Fruit fly (Drosophila melanogaster) whole organism: ENCODE results near the gene vrs.

Experiments used
- CG8478 ChIP-seq: fragments of >200 bp; optimal IDR thresholded peaks from 2 replicates; lab custom pipeline; 2018; ENCODE audit warnings: inconsistent platforms
- Dll ChIP-seq: fragments of >200 bp; optimal IDR thresholded peaks from 2 replicates; lab custom pipeline; 2017
- EcR ChIP-seq, 2 experiments: fragments of >200 bp; optimal IDR thresholded peaks; 2 replicates each; lab custom pipeline; 2017; ENCODE audit warnings: missing biosample characterization in 2 of 2, missing genetic modification characterization in 2 of 2, missing genetic modification reagents in 2 of 2
- pan ChIP-seq: fragments of >200 bp; optimal IDR thresholded peaks from 2 replicates; lab custom pipeline; 2017
- psq ChIP-seq: fragments of >200 bp; optimal IDR thresholded peaks from 2 replicates; lab custom pipeline; 2017
- usp ChIP-seq: fragments of >200 bp; optimal IDR thresholded peaks from 2 replicates; lab custom pipeline; 2017; ENCODE audit warnings: missing biosample characterization, missing genetic modification characterization, mixed read lengths

vrs gene

DNA sequence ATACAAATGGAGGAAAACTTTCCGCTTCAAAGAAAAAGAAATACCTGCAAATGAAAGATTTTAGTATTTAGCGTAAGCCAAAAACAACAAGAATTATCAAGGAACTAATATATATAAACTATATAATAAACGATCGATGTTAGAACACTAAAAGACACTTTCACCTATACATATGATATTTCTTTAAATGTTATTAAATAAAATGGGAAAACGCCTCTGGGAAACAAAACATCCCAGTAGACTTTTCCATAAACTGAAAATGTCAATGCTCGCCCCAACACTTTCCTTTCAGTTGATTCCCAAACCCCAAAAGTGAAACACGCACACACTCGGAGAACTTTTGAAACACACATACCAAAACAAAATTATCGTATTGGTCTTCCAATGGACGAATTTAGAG is at the start of gene vrs:
Gene vrs (plus strand): TSS at position 301 of the 400 bp plus-strand sequence.
- TF ChIP-seq pan, result no peak

DNA sequence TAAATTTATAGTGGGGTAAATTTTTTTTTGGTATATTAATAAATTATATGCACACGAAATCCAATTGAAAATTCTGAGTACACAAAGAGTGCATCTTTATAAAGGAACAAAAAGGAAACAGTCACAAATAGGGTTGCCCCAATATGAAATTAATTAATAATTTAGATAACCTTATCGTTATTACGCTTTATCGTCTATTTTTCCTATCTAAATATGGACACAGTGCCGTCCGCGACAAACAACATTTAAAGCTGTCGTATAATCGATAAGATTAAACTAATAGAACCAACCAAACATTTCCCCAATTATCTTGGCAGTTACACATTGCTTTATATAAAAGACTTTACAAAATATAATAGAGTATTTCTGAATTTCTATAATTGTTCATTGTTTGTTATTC is 49.4 kb upstream of the vrs start:
- TF ChIP-seq psq (lab: Kevin White, UChicago) (no peak), CG8478 (no peak), pan (no peak), usp (GFP tag; lab: Kevin White, UChicago) (no peak), Dll (lab: Kevin White, UChicago) (no peak), EcR (GFP tag; optimal IDR thresholded peaks at IDR 0.05; lab: Kevin White, UChicago) (no peak)

DNA sequence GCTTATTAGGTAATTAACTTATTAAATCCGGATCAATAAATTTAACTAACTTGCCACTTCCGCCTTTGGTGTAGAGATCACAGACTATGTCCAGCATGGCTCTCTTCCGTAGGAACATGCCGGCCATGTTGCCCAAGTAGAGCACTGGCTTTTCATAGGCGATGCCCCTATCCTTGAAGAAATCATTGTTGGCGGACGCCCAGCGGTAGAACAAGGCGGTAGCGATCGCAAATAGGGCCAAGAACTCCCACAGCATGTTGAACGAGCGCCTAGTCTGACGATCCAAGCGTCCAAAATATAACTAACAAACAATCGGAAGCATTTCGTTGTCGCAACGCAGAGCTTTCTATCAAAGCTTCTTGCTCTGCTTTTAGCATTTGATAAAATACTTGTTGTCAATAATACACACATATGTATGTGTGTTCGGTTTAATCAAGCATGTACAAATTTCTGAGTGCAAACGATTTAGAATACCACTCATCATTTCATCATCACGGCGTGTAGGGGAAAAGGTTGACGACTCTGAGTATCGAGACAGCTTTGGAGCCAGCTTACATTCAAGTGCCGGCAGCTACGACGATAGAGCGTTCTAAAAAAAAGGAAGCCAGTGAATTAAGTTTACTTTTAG is 48.7 kb upstream of the vrs start, which contains the start of gene Cyp9f3:
Gene Cyp9f3 (minus strand): TSS at position 310 of the 628 bp plus-strand sequence.
- TF ChIP-seq psq (lab: Kevin White, UChicago) (no peak), Dll (lab: Kevin White, UChicago) (no peak), EcR (GFP tag; optimal IDR thresholded peaks at IDR 0.05; lab: Kevin White, UChicago) (no peak), pan (no peak), usp (GFP tag; lab: Kevin White, UChicago) (no peak), CG8478 (no peak)

DNA sequence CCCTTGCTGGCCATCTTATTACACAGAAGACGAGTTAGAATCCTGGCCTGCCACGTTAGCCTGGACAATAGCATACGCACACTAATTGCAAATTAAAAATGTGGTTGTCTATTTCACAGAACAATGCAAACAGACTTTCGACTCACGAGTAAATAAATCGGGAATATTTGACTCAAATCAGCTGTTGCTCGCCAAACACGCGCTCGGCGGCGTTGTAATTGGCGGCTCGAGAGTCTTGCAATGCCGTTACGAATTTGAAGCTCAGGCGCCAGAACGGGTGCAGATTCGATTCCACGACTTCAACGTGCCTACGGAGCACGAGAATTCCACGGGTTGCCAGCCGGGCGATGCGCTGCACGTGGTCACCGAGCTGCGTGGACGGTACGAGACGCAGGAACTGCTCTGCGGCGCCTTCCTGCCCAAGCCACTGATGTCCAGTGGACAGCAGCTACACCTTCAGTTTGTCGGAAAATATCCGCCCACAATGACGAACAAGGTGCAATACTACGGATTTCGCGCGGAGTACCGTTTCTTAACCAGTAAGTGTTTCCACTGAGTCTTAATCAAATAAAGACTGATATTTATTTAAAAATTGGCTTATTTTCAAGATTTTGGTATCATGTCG is 45.7 kb upstream of the vrs start, which contains the start of gene DNAlig3:
Gene DNAlig3 (minus strand): TSS at position 168 of the 625 bp plus-strand sequence.
- TF ChIP-seq EcR (GFP tag; optimal IDR thresholded peaks at IDR 0.05; lab: Kevin White, UChicago) (no peak), CG8478 (no peak), pan (no peak), psq (lab: Kevin White, UChicago) (no peak), usp (GFP tag; lab: Kevin White, UChicago) (no peak), Dll (lab: Kevin White, UChicago) (no peak)

DNA sequence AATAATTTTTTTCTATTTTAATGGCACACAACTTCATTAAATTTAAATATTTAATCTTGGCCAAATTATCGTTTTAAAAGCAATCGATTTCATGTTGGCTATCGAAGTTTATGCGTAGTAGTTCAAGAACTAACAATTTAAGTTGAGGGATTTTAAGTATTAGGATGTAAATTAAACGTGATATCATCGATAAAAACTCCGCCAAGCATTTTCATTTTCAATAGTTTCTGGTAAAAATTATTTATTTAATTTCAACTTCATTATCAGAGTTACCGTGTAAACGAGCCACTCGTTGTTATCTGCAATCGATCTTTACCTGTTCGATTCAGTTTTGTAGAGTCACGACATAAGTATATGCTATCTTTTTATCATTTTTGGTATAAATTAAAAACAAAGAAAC is 44.5 kb upstream of the vrs start:
- TF ChIP-seq psq (lab: Kevin White, UChicago) (no peak), Dll (lab: Kevin White, UChicago) (no peak), CG8478 (no peak), EcR (GFP tag; optimal IDR thresholded peaks at IDR 0.05; lab: Kevin White, UChicago) (no peak), usp (GFP tag; lab: Kevin White, UChicago) (no peak), pan (no peak)

DNA sequence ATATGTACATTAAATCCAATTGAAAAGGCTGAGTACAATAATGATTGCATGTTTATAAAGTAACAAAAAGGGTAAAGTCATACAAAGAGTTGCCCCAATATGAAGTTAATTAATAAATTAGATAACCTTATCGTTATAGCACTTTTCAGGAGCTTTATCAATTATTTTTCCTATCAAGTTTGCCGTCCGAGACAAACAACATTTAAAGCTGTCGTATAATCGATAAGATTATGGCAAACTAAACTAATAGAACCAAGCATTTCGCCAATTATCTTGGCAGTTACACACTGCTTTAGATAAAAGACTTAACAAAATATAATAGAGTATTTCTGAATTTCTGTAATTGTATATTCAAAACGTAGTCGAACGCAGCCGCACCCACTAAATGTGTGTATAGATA is 42.3 kb upstream of the vrs start:
- TF ChIP-seq usp (GFP tag; lab: Kevin White, UChicago) (no peak), Dll (lab: Kevin White, UChicago) (no peak), EcR (GFP tag; optimal IDR thresholded peaks at IDR 0.05; lab: Kevin White, UChicago) (no peak), pan (no peak), CG8478 (no peak), psq (lab: Kevin White, UChicago) (no peak)

DNA sequence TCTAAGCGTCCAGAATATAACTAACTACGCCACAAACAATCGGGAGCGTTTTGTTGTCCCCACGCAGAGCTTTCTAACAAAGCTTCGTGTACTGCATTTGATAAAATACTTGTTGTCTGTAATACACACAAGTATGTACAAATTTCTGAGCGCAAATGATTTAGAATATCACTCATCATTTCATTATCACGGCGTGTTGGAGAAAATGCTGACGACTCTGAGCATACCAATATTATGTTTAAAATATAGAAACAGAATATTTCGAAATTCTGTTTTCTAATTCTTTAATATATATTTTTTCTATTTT is 41.6 kb upstream of the vrs start, which contains the start of gene Cyp9f2:
Gene Cyp9f2 (minus strand): TSS at position 101 of the 307 bp plus-strand sequence.
- TF ChIP-seq pan (no peak), psq (lab: Kevin White, UChicago) (no peak), Dll (lab: Kevin White, UChicago) (no peak), EcR (GFP tag; optimal IDR thresholded peaks at IDR 0.05; lab: Kevin White, UChicago) (no peak), usp (GFP tag; lab: Kevin White, UChicago) (no peak), CG8478 (no peak)

DNA sequence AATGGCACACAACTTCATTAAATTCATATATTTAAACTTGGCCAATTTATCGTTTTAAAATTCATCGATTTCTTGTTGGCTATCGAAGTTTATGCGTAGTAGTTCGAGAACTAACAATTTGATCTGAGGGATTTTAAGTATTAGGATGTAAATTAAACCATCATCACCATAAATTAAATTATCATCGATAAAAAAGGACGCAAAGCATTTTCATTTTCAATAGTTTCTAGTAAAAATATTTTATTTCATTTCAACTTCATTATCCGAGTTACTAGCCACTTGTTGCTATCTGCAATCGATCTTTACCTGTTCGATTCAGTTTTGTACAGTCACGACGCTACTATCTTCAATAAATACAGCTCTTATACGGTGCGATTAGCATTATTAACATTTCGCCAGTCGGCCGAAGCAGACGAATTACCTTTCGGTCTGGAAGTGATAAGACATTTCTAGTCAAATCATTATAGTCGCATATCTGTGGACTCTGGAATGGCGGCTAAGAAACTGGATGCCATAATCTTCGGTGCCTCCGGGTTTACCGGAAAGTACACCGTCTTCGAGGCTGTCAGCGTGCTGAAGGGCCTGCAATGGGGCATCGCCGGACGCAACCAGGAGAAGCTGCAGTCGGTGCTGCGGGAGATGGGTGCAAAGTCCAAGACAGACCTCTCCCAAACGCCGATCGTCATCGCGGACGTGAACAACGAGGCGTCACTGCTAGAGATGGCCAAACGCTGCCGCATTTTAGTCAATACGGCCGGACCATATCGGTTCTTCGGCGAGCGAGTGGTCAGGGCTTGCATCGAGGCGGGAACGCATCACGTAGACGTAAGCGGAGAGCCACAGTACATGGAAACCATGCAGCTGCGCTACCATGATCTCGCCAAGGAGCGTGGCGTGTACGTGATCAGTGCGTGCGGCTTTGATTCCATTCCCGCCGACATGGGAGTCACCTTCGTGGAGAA is 40.9 kb upstream of the vrs start, which contains the start of gene CG5167:
Gene CG5167 (plus strand): TSS at position 298 of the 962 bp plus-strand sequence.
- TF ChIP-seq pan (no peak), psq (lab: Kevin White, UChicago) (no peak), usp (GFP tag; lab: Kevin White, UChicago) (no peak), Dll (lab: Kevin White, UChicago) (no peak), EcR (GFP tag; optimal IDR thresholded peaks at IDR 0.05; lab: Kevin White, UChicago) (no peak), CG8478 (no peak)

DNA sequence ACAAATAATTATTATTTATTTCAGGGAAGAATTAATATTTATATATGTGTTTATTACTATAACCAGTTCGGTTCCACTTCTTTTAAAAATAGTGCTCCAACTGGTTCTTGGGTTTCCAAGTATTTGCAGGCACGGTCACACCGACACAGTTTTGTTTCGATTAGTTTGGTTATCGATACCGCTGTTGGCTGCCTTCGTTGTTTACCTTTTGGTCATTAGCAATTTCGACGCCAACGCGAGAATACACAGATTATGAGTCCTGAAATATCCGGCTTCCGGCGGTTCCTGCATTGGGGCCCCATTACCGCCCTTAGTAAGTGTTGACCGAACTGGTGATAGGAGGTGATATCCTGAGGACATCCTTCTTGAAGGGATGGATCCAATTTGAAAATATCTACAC is 39.3 kb upstream of the vrs start, which contains the start of gene CG5196:
Gene CG5196 (plus strand): TSS at position 157 of the 400 bp plus-strand sequence.
- no peak for TF ChIP-seq pan
- TF ChIP-seq psq (lab: Kevin White, UChicago), result no peak
- TF ChIP-seq EcR (GFP tag; optimal IDR thresholded peaks at IDR 0.05; lab: Kevin White, UChicago), result no peak
- TF ChIP-seq usp (GFP tag; lab: Kevin White, UChicago), result no peak

DNA sequence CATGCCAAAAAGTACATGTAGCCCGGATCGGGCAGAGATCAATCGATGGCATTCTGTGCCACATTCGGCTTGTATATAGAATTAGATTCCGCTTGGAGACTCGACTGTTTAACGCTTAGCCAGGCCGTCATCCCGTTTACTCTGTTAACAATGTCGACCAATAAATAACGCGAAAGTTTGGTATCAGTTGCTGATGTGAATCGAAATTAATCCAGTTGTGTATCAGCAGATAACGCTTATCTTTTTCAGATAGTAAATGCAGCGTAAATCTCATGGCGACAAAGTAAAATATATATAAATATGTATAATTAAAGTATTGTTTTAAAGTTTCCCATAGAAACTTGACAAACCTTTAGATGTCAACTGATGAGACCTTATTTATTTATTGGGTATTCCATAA is 36.0 kb upstream of the vrs start:
- TF ChIP-seq usp (GFP tag; lab: Kevin White, UChicago), result no peak
- no peak for TF ChIP-seq Dll (lab: Kevin White, UChicago)
- no peak for TF ChIP-seq psq (lab: Kevin White, UChicago)
- no peak for TF ChIP-seq CG8478
- TF ChIP-seq EcR (GFP tag; optimal IDR thresholded peaks at IDR 0.05; lab: Kevin White, UChicago), result no peak
- TF ChIP-seq pan, result no peak

DNA sequence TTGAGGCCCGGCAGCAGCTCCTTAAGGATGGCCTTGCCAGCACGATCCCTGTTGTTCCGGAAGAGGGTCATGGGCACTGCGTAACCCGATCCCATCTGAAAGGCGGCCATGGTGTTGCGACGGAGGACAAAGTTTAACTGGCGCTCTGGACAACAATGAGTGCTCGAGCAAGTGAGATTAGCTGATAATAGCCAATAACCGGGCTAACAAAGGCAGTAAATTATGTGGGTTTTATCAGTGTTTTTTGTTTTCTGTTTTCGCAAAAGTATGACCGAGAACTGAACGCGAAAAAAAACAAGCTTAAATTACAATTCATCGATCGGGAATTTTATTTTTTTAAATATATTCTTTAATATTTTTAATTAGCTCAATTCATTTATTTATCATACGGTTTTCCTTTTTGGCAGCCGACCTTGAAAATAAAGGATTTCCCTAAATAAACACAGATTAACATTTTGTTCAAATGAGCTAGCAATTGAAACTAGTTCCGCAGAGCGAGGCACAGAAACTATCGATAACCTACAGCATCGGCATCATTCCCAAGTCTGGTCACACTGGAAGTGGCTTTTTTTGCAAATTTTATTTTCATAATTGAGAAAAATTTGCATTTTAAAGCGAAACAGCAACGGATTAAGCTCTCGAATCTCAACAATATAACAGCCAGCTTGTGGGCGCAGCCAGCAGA is 34.0 kb upstream of the vrs start, which contains the start of the genes Dip-C and pps:
Gene Dip-C (minus strand): TSS at position 486 of the 685 bp plus-strand sequence.
Gene pps (plus strand): TSS at position 555 of the 685 bp plus-strand sequence.
- TF ChIP-seq Dll (lab: Kevin White, UChicago), result no peak
- no peak for TF ChIP-seq usp (GFP tag; lab: Kevin White, UChicago)
- no peak for TF ChIP-seq pan
- TF ChIP-seq CG8478, result no peak
- TF ChIP-seq EcR (GFP tag; optimal IDR thresholded peaks at IDR 0.05; lab: Kevin White, UChicago), result no peak
- no peak for TF ChIP-seq psq (lab: Kevin White, UChicago)
